Worm (Caenorhabditis elegans) whole organism, young adult: ENCODE measurements around the gene pgp-9.

ENCODE experiments used
- B0019.2 ChIP-seq: fragments of 200-800 bp; sonication (Bioruptor generic); conservative IDR thresholded peaks from 2 replicates; pipeline ENCODE4 v1.3.6; 2022; ENCODE audit warnings: missing genetic modification reagents, missing genetic modification characterization, missing compliant biosample characterization
- B0261.1 ChIP-seq: sonication (generic microtip); optimal IDR thresholded peaks from 2 replicates; lab custom pipeline; 2016; ENCODE audit warnings: mild to moderate bottlenecking, missing genetic modification characterization, moderate library complexity, missing compliant biosample characterization
- F49E8.2 ChIP-seq: sonication (generic microtip); optimal IDR thresholded peaks from 3 replicates; lab custom pipeline; 2017; ENCODE audit warnings: missing genetic modification characterization, mild to moderate bottlenecking, missing compliant biosample characterization, antibody characterized with exemption, moderate library complexity; ENCODE audit not compliant: insufficient read depth
- F57A8.1 ChIP-seq: fragments of 200-800 bp; sonication (Bioruptor generic); optimal IDR thresholded peaks from 2 replicates; lab custom pipeline; 2018; ENCODE audit warnings: mild to moderate bottlenecking, missing genetic modification characterization, moderate library complexity, missing compliant biosample characterization
- ama-1 ChIP-seq, 3 experiments: fragments of 150-350 bp in 1 of 3; sonication (generic microtip) in 2 of 3; optimal IDR thresholded peaks; 2 replicates each; lab custom pipeline; 2014 to 2018; ENCODE audit warnings: missing biosample characterization in 2 of 3, missing genetic modification characterization in 2 of 3, missing genetic modification reagents in 2 of 3
- attf-5 ChIP-seq: fragments of 200-800 bp; sonication (Bioruptor generic); optimal IDR thresholded peaks from 2 replicates; lab custom pipeline; 2018; ENCODE audit warnings: mild to moderate bottlenecking, missing genetic modification characterization, missing compliant biosample characterization
- attf-6 ChIP-seq: fragments of 200-800 bp; sonication (Bioruptor generic); IDR thresholded peaks from 2 replicates; pipeline ENCODE4 v1.3.6; 2022; ENCODE audit warnings: missing genetic modification reagents, missing genetic modification characterization, missing compliant biosample characterization
- bed-2 ChIP-seq: fragments of 200-800 bp; sonication (Bioruptor generic); IDR thresholded peaks from 2 replicates; pipeline ENCODE4 v1.3.6; 2022; ENCODE audit warnings: missing genetic modification reagents, missing genetic modification characterization, missing compliant biosample characterization
- cebp-1 ChIP-seq, 2 experiments: fragments of 200-800 bp in 1 of 2; sonication (Bioruptor generic) in 1 of 2; sonication (generic microtip) in 1 of 2; IDR thresholded peaks in 1 of 2; optimal IDR thresholded peaks in 1 of 2; 2 replicates each; pipeline versions ENCODE4 v1.3.6 to Lab custom; 2017 to 2022; ENCODE audit warnings: missing compliant biosample characterization in 2 of 2, missing genetic modification characterization in 2 of 2, mild to moderate bottlenecking in 1 of 2, missing genetic modification reagents in 1 of 2, moderate library complexity in 1 of 2
- ceh-79 ChIP-seq: sonication (generic microtip); optimal IDR thresholded peaks from 2 replicates; lab custom pipeline; 2017; ENCODE audit warnings: mild to moderate bottlenecking, missing genetic modification characterization, missing compliant biosample characterization
- dox-1 ChIP-seq: fragments of 200-800 bp; sonication (Bioruptor generic); IDR thresholded peaks from 2 replicates; pipeline ENCODE4 v1.3.6; 2022; ENCODE audit warnings: missing genetic modification reagents, missing genetic modification characterization, missing compliant biosample characterization
- egl-18 ChIP-seq: fragments of 200-800 bp; sonication (Bioruptor generic); IDR thresholded peaks from 2 replicates; pipeline ENCODE4 v1.3.6; 2022; ENCODE audit warnings: missing genetic modification reagents, missing genetic modification characterization, missing compliant biosample characterization
- egrh-3 ChIP-seq: fragments of 200-800 bp; sonication (Bioruptor generic); IDR thresholded peaks from 2 replicates; pipeline ENCODE4 v1.3.6; 2022; ENCODE audit warnings: missing genetic modification reagents, missing genetic modification characterization, missing compliant biosample characterization
- ets-4 ChIP-seq: fragments of 200-800 bp; sonication (Bioruptor generic); optimal IDR thresholded peaks from 2 replicates; lab custom pipeline; 2018; ENCODE audit warnings: mild to moderate bottlenecking, missing genetic modification characterization, missing compliant biosample characterization
- gei-17 ChIP-seq: fragments of 200-800 bp; sonication (Bioruptor generic); optimal IDR thresholded peaks from 2 replicates; lab custom pipeline; 2018; ENCODE audit warnings: mild to moderate bottlenecking, missing genetic modification characterization, missing compliant biosample characterization
- hlh-26 ChIP-seq: fragments of 200-800 bp; sonication (Bioruptor generic); conservative IDR thresholded peaks from 2 replicates; pipeline ENCODE4 v1.3.6; 2022; ENCODE audit warnings: missing genetic modification reagents, missing genetic modification characterization, missing compliant biosample characterization
- lin-26 ChIP-seq: fragments of 200-800 bp; sonication (Bioruptor generic); IDR thresholded peaks from 2 replicates; pipeline ENCODE4 v1.3.6; 2022; ENCODE audit warnings: missing genetic modification reagents, missing genetic modification characterization, missing compliant biosample characterization
- madf-8 ChIP-seq: fragments of 200-800 bp; sonication (Bioruptor generic); conservative IDR thresholded peaks from 2 replicates; pipeline ENCODE4 v1.3.6; 2022; ENCODE audit warnings: missing genetic modification reagents, missing genetic modification characterization, missing compliant biosample characterization
- nhr-179 ChIP-seq: sonication (generic microtip); optimal IDR thresholded peaks from 2 replicates; lab custom pipeline; 2016; ENCODE audit warnings: mild to moderate bottlenecking, missing genetic modification characterization, missing compliant biosample characterization
- nhr-80 ChIP-seq: sonication (generic microtip); optimal IDR thresholded peaks from 2 replicates; lab custom pipeline; 2016; ENCODE audit warnings: missing genetic modification characterization, missing compliant biosample characterization
- nhr-90 ChIP-seq: sonication (generic microtip); optimal IDR thresholded peaks from 2 replicates; lab custom pipeline; 2016; ENCODE audit warnings: missing genotype, mild to moderate bottlenecking, missing genetic modification characterization, missing compliant biosample characterization
- rpc-1 ChIP-seq, 2 experiments: fragments of 150-350 bp in 1 of 2; sonication (generic microtip) in 1 of 2; optimal IDR thresholded peaks; 2 replicates each; lab custom pipeline; 2014 to 2018; ENCODE audit warnings: missing biosample characterization in 1 of 2, missing genetic modification characterization in 1 of 2, missing genetic modification reagents in 1 of 2, missing genotype in 1 of 2
- snpc-3.4 ChIP-seq: sonication (generic microtip); optimal IDR thresholded peaks from 2 replicates; lab custom pipeline; 2017; ENCODE audit warnings: missing genetic modification characterization, mild to moderate bottlenecking, missing compliant biosample characterization, antibody characterized with exemption, moderate library complexity, missing genotype, missing genetic modification reagents
- snpc-4 ChIP-seq, 5 experiments: fragments of 150-350 bp in 1 of 5; sonication (generic microtip) in 4 of 5; optimal IDR thresholded peaks; 2 replicates each; lab custom pipeline; 2014 to 2018; ENCODE audit warnings: missing genetic modification characterization in 5 of 5, missing biosample characterization in 3 of 5, antibody characterized with exemption in 2 of 5, mild to moderate bottlenecking in 2 of 5, missing compliant biosample characterization in 2 of 5, missing genotype in 2 of 5, moderate library complexity in 2 of 5, missing genetic modification reagents in 1 of 5
- tbp1 ChIP-seq: fragments of 200-800 bp; sonication (Bioruptor generic); optimal IDR thresholded peaks from 2 replicates; lab custom pipeline; 2018; ENCODE audit warnings: mild to moderate bottlenecking, missing genetic modification characterization, missing compliant biosample characterization
- unc-62 ChIP-seq: fragments of 150-350 bp; optimal IDR thresholded peaks from 2 replicates; lab custom pipeline; 2014; ENCODE audit warnings: missing biosample characterization, missing genetic modification reagents, missing genetic modification characterization

Gene pgp-9

DNA sequence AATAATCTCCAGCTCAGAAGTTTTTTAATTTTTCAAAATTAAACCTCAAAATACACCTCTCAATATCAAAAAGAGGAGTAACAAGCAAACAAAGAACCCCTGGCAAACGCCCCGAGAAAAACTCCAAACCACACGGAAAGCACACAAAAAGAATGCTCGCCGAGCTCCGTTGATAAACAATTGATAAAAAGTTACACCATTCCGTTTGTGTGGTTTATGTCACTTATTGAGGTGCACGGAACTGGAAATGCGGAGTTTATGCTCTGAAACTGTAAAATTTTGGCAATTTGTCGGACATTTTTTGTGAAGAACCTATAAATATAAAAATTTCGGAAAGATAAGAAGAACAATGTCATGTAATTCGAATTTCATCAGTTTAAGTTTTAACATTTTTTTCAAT, 3.4 kb upstream of the pgp-9 start (continued):
- TF ChIP-seq ama-1 (optimal IDR thresholded peaks at IDR 0.05; lab: Kevin White, UChicago), result no peak
- no peak for TF ChIP-seq ama-1 (GFP tag; optimal IDR thresholded peaks at IDR 0.05; lab: Kevin White, UChicago)
- TF ChIP-seq attf-5, result no peak
- TF ChIP-seq cebp-1 (GFP tag; IDR thresholded peaks at IDR 0.05; lab: Robert Waterston, UW), result no peak
- peak; percentile 37 for TF ChIP-seq cebp-1 (tag; optimal IDR thresholded peaks at IDR 0.05; lab: Kevin White, UChicago)
- 0 out of 2 replicates have a peak, but pooled peaks have one; percentile 12 for TF ChIP-seq dox-1 (GFP tag; lab: Robert Waterston, UW)
- TF ChIP-seq F49E8.2 (tag; lab: Kevin White, UChicago), result no peak
- no peak for TF ChIP-seq F57A8.1 (GFP tag; lab: Kevin White, UChicago)
- no peak for TF ChIP-seq ceh-79 (tag; lab: Kevin White, UChicago)
- TF ChIP-seq egrh-3 (GFP tag; lab: Robert Waterston, UW), result no peak
- TF ChIP-seq bed-2 (GFP tag; lab: Robert Waterston, UW), result no peak
- peak; percentile 0 for TF ChIP-seq tbp1 (GFP tag; lab: Kevin White, UChicago)
- no peak for TF ChIP-seq unc-62 (GFP tag; lab: Kevin White, UChicago)
- no peak for TF ChIP-seq gei-17 (GFP tag; lab: Kevin White, UChicago)

DNA sequence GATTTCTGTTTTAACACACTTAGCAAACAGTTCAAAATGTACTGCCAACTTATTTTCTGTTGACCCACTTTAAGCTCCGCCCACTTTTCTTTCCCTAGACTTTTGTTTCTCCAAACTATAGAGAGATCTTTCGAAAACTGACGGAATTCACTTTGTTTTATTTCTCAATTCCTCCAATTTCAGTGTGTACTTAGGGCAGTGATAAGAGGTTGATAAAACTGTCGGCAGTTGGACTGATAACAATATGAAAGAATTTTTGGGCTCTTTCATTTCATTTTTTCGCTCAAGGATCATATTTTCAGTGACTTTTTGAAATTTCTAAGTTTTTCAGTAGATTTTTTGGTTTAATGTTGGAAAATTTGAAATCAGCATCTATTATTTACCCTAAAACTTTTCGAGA, 693 bp upstream of the pgp-9 start:
- peak; percentile 31 for TF ChIP-seq nhr-80 (tag; lab: Kevin White, UChicago)
- no peak for TF ChIP-seq ets-4 (GFP tag; lab: Kevin White, UChicago)

DNA sequence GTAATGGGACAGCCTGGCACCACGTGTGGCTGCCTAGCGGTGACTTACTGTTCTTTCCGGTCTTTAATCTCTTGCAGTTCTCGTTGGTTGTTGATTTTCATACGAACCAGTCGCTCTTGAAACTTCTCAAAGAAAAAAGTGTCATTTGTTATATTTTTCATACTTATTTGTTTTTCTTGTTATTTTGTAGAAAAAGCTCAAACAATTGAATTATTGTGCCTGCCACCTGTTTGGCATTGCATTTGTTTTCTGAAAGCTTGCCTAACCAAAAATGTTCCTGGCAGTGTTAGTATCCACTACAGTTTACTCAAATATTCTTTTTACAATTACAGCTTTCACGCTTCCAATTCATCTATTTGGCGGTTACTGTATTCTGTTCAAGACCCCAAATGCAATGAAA, 9.4 kb downstream of the pgp-9 start, which contains the start of the genes C47A10.16 and srh-283:
Gene C47A10.16 (minus strand): TSS at position 101 of the 400 bp plus-strand sequence.
Gene srh-283 (plus strand): TSS at position 272 of the 400 bp plus-strand sequence.
- TF ChIP-seq madf-8 (GFP tag; lab: Robert Waterston, UW), result no peak
- no peak for TF ChIP-seq snpc-4 (GFP tag; optimal IDR thresholded peaks at IDR 0.05; lab: Kevin White, UChicago)
- TF ChIP-seq snpc-4 (tag; optimal IDR thresholded peaks at IDR 0.05; lab: Kevin White, UChicago), result no peak

DNA sequence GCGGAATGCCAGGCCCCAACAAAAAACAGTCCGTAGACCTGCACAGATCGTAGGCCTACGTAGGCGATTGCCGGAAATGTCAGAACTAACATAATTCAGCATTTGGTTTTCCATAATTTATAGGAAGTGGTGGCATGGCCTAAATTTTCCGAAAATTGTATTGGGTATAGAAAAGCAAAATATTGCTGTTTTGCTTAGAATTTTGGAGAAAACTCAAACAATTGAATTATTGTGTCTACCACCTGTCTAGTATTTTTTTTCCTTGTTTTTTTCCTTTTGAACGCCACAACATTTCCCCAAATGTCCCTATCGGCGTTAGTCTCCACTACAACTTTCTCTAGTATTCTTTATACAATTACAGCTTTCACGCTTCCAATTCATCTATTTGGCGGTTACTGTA, 11.6 kb downstream of the pgp-9 start, which contains the start of gene srh-284:
Gene srh-284 (plus strand): TSS at position 301 of the 400 bp plus-strand sequence.
- TF ChIP-seq attf-6 (GFP tag; lab: Robert Waterston, UW) (no peak), nhr-90 (tag; lab: Kevin White, UChicago) (no peak), snpc-3.4 (no peak), hlh-26 (GFP tag; lab: Robert Waterston, UW) (no peak)

DNA sequence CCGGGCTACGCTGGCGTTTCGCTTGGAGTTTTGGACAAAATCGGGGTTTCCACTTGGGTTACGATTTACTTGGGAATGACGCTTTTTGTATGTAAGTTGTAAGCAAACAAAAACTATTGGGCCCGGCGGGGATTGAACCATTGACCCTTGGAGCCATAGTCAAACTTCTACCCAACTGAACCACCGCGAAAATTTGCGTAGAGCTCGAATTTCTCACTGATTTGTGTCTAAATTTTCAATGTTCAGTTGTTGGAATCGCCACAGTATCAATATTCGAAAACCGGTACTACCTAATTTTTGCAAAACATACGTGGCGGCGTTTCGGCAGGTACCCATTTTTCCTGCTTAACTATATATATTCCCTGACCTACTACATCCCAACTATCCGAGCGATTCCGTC, 12.1 kb downstream of the pgp-9 start:
- TF ChIP-seq attf-5 (no peak), lin-26 (GFP tag; lab: Robert Waterston, UW) (0 out of 2 replicates have a peak, but pooled peaks have one; percentile 32), tbp1 (GFP tag; lab: Kevin White, UChicago) (peak; percentile 74), B0261.1 (tag; lab: Kevin White, UChicago) (peak; percentile 29), rpc-1 (optimal IDR thresholded peaks at IDR 0.05; lab: Kevin White, UChicago) (no peak), rpc-1 (tag; optimal IDR thresholded peaks at IDR 0.05; lab: Kevin White, UChicago) (peak; percentile 61)

DNA sequence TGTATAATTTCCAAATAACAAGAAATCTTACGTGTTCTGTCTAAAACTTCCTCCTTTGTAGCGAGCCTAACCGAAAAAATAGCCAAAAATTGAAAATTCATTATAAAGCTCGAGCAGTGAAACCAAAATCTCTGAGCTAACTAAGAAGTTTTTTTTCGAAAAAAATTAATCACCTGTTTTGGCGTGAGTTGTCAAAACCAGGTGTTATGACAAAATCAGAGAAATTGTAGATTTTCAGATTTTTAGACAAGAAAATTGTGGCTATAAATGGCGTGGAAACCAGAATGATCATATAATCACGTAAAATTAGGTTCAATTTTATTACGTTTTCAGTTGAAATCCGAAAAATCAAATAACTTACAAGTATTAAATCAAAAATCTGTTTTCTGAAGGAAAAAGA, 17.4 kb downstream of the pgp-9 start, which contains the start of gene sre-21:
Gene sre-21 (minus strand): TSS at position 101 of the 400 bp plus-strand sequence.
- TF ChIP-seq snpc-3.4, result no peak
- no peak for TF ChIP-seq B0019.2
- TF ChIP-seq egl-18, result no peak
- TF ChIP-seq nhr-179, result no peak
